Fruit fly (Drosophila melanogaster) whole organism, embryonic: Measurements from ENCODE around the gene trx.

Experiments
- Blimp-1 ChIP-seq: fragments of 200-800 bp; sonication (Bioruptor generic); optimal IDR thresholded peaks from 3 replicates; lab custom pipeline; 2018; ENCODE audit warnings: missing biosample characterization, missing genetic modification characterization, mild to moderate bottlenecking, moderate library complexity, missing genetic modification reagents
- CG11695 ChIP-seq: fragments of 200-800 bp; sonication (Bioruptor generic); IDR thresholded peaks from 3 replicates; pipeline ENCODE4 v1.3.6; 2022; ENCODE audit warnings: missing biosample characterization, missing genetic modification characterization
- CG13296 ChIP-seq: fragments of 200-800 bp; sonication (Bioruptor generic); optimal IDR thresholded peaks from 3 replicates; lab custom pipeline; 2018; ENCODE audit warnings: missing biosample characterization, mild to moderate bottlenecking, missing genetic modification characterization
- CG13624 ChIP-seq: fragments of 200-800 bp; sonication (Bioruptor generic); optimal IDR thresholded peaks from 2 replicates; lab custom pipeline; 2016; ENCODE audit warnings: missing biosample characterization, missing genetic modification characterization
- CG14667 ChIP-seq: fragments of 200-800 bp; sonication (Bioruptor generic); IDR thresholded peaks from 2 replicates; pipeline ENCODE4 v1.3.6; 2022; ENCODE audit warnings: missing biosample characterization, missing genetic modification characterization
- CG14965 ChIP-seq: fragments of 200-800 bp; sonication (Bioruptor generic); optimal IDR thresholded peaks from 2 replicates; lab custom pipeline; 2016; ENCODE audit warnings: missing biosample characterization, missing genetic modification characterization, borderline replicate concordance
- CG15011 ChIP-seq: fragments of 200-800 bp; sonication (Bioruptor generic); optimal IDR thresholded peaks from 3 replicates; lab custom pipeline; 2018; ENCODE audit warnings: missing biosample characterization, mild to moderate bottlenecking, missing genetic modification characterization
- CG1603 ChIP-seq: fragments of 200-800 bp; sonication (Bioruptor generic); optimal IDR thresholded peaks from 2 replicates; lab custom pipeline; 2019; ENCODE audit warnings: missing biosample characterization, mild to moderate bottlenecking, missing genetic modification characterization, moderate library complexity
- CG16863 ChIP-seq: fragments of 200-800 bp; sonication (Bioruptor generic); optimal IDR thresholded peaks from 3 replicates; lab custom pipeline; 2016; ENCODE audit warnings: missing biosample characterization, missing genetic modification characterization
- CG17328 ChIP-seq: fragments of 200-800 bp; sonication (Bioruptor generic); IDR thresholded peaks from 2 replicates; pipeline ENCODE4 v1.3.6; 2022; ENCODE audit warnings: missing biosample characterization, missing genetic modification characterization
- CG17568 ChIP-seq: fragments of 200-800 bp; sonication (Bioruptor generic); optimal IDR thresholded peaks from 2 replicates; lab custom pipeline; 2018; ENCODE audit warnings: missing biosample characterization, mild to moderate bottlenecking, missing genetic modification characterization, moderate library complexity
- CG18619 ChIP-seq: fragments of 200-800 bp; sonication (Bioruptor generic); optimal IDR thresholded peaks from 3 replicates; lab custom pipeline; 2017; ENCODE audit warnings: missing biosample characterization, mild to moderate bottlenecking, missing genetic modification characterization
- CG31388 ChIP-seq: fragments of 200-800 bp; sonication (Bioruptor generic); optimal IDR thresholded peaks from 2 replicates; lab custom pipeline; 2016; ENCODE audit warnings: missing biosample characterization, missing genetic modification characterization
- CG3407 ChIP-seq: fragments of 200-800 bp; sonication (Bioruptor generic); optimal IDR thresholded peaks from 2 replicates; lab custom pipeline; 2018; ENCODE audit warnings: missing biosample characterization, mild to moderate bottlenecking, missing genetic modification characterization
- CG4854 ChIP-seq: fragments of 200-800 bp; sonication (Bioruptor generic); optimal IDR thresholded peaks from 2 replicates; lab custom pipeline; 2016; ENCODE audit warnings: missing biosample characterization, missing genetic modification characterization, inconsistent platforms
- CG5245 ChIP-seq: fragments of 200-800 bp; sonication (Bioruptor generic); optimal IDR thresholded peaks from 3 replicates; lab custom pipeline; 2016; ENCODE audit warnings: missing biosample characterization, missing genetic modification characterization
- CG7357 ChIP-seq: fragments of 200-800 bp; sonication (Bioruptor generic); IDR thresholded peaks from 3 replicates; pipeline ENCODE4 v1.3.6; 2022; ENCODE audit warnings: missing biosample characterization, missing genetic modification characterization
- CG9215 ChIP-seq: fragments of 200-800 bp; sonication (Bioruptor generic); IDR thresholded peaks from 2 replicates; pipeline ENCODE4 v1.3.6; 2022; ENCODE audit warnings: missing biosample characterization, missing genetic modification characterization
- Deaf1 ChIP-seq: fragments of 200-800 bp; optimal IDR thresholded peaks from 3 replicates; lab custom pipeline; 2019; ENCODE audit warnings: missing biosample characterization, mild to moderate bottlenecking, missing genetic modification characterization, moderate library complexity
- Dfd ChIP-seq, 2 experiments: fragments of >200 bp; optimal IDR thresholded peaks; 2 replicates each; lab custom pipeline; 2017; ENCODE audit warnings: missing biosample characterization in 2 of 2, missing genetic modification characterization in 2 of 2
- Dref ChIP-seq: fragments of 200-800 bp; sonication (Bioruptor generic); IDR thresholded peaks from 2 replicates; pipeline ENCODE4 v1.3.6; 2022; ENCODE audit warnings: missing biosample characterization, missing genetic modification characterization
- Fer1 ChIP-seq: fragments of 200-800 bp; sonication (Bioruptor generic); optimal IDR thresholded peaks from 2 replicates; lab custom pipeline; 2017; ENCODE audit warnings: missing biosample characterization, mild to moderate bottlenecking, missing genetic modification characterization
- Fer3 ChIP-seq: fragments of 200-800 bp; sonication (Bioruptor generic); optimal IDR thresholded peaks from 2 replicates; lab custom pipeline; 2018; ENCODE audit warnings: missing biosample characterization, mild to moderate bottlenecking, missing genetic modification characterization, moderate library complexity
- HHEX ChIP-seq: fragments of 200-800 bp; sonication (Bioruptor generic); optimal IDR thresholded peaks from 3 replicates; lab custom pipeline; 2017; ENCODE audit warnings: missing biosample characterization, mild to moderate bottlenecking, missing genetic modification characterization, missing genetic modification reagents
- Lpt ChIP-seq: fragments of >200 bp; optimal IDR thresholded peaks from 2 replicates; lab custom pipeline; 2018; ENCODE audit warnings: missing biosample characterization, missing genetic modification characterization
- MESR4 ChIP-seq: fragments of 200-800 bp; sonication (Bioruptor generic); optimal IDR thresholded peaks from 2 replicates; lab custom pipeline; 2018; ENCODE audit warnings: missing biosample characterization, mild to moderate bottlenecking, missing genetic modification characterization, moderate library complexity
- NK7.1 ChIP-seq: fragments of 200-800 bp; sonication (Bioruptor generic); optimal IDR thresholded peaks from 3 replicates; lab custom pipeline; 2016; ENCODE audit warnings: missing biosample characterization, missing genetic modification characterization
- Oaz ChIP-seq: fragments of 200-800 bp; sonication (Bioruptor generic); IDR thresholded peaks from 2 replicates; pipeline ENCODE4 v1.3.6; 2022; ENCODE audit warnings: missing biosample characterization, missing genetic modification characterization
- Ptx1 ChIP-seq: fragments of 200-800 bp; sonication (Bioruptor generic); IDR thresholded peaks from 2 replicates; pipeline ENCODE4 v1.3.6; 2022; ENCODE audit warnings: missing biosample characterization, missing genetic modification characterization
- Rfx ChIP-seq: fragments of 200-800 bp; sonication (Bioruptor generic); IDR thresholded peaks from 2 replicates; pipeline ENCODE4 v1.3.6; 2022; ENCODE audit warnings: missing biosample characterization, missing genetic modification characterization
- Six4 ChIP-seq: fragments of 200-800 bp; sonication (Bioruptor generic); optimal IDR thresholded peaks from 2 replicates; lab custom pipeline; 2016; ENCODE audit warnings: missing biosample characterization, missing genetic modification characterization
- TFAM ChIP-seq: fragments of 200-800 bp; sonication (Bioruptor generic); optimal IDR thresholded peaks from 2 replicates; lab custom pipeline; 2017; ENCODE audit warnings: missing biosample characterization, missing genetic modification characterization, inconsistent platforms
- az2 ChIP-seq: fragments of 200-800 bp; sonication (Bioruptor generic); optimal IDR thresholded peaks from 3 replicates; lab custom pipeline; 2016; ENCODE audit warnings: missing biosample characterization, missing genetic modification characterization
- bcd ChIP-seq: fragments of 200-800 bp; sonication (Bioruptor generic); optimal IDR thresholded peaks from 2 replicates; lab custom pipeline; 2017; ENCODE audit warnings: missing biosample characterization, mild to moderate bottlenecking, missing genetic modification characterization
- caup ChIP-seq: fragments of 200-800 bp; sonication (Bioruptor generic); optimal IDR thresholded peaks from 3 replicates; lab custom pipeline; 2017; ENCODE audit warnings: missing biosample characterization, mild to moderate bottlenecking, missing genetic modification characterization, moderate library complexity; ENCODE audit not compliant: severe bottlenecking
- chinmo ChIP-seq: fragments of 200-800 bp; sonication (Bioruptor generic); IDR thresholded peaks from 4 replicates; pipeline ENCODE4 v1.3.6; 2022; ENCODE audit warnings: missing biosample characterization, missing genetic modification characterization; ENCODE audit not compliant: partially characterized antibody
- cwo ChIP-seq: fragments of 200-800 bp; sonication (Bioruptor generic); optimal IDR thresholded peaks from 3 replicates; lab custom pipeline; 2017; ENCODE audit warnings: missing biosample characterization, missing genetic modification characterization, mild to moderate bottlenecking, moderate library complexity, missing genetic modification reagents
- exex ChIP-seq: fragments of 200-800 bp; sonication (Bioruptor generic); optimal IDR thresholded peaks from 4 replicates; lab custom pipeline; 2018; ENCODE audit warnings: missing biosample characterization, mild to moderate bottlenecking, missing genetic modification characterization, moderate library complexity
- mam ChIP-seq: fragments of 200-800 bp; sonication (Bioruptor generic); optimal IDR thresholded peaks from 3 replicates; lab custom pipeline; 2016; ENCODE audit warnings: missing biosample characterization, missing genetic modification characterization
- mirr ChIP-seq: fragments of 200-800 bp; sonication (Bioruptor generic); optimal IDR thresholded peaks from 3 replicates; lab custom pipeline; 2018; ENCODE audit warnings: missing biosample characterization, mild to moderate bottlenecking, missing genetic modification characterization
- sd ChIP-seq: fragments of 200-800 bp; sonication (Bioruptor generic); optimal IDR thresholded peaks from 3 replicates; lab custom pipeline; 2018; ENCODE audit warnings: missing biosample characterization, mild to moderate bottlenecking, missing genetic modification characterization, moderate library complexity
- sens ChIP-seq: fragments of 200-800 bp; sonication (Bioruptor generic); peaks from one replicate; lab custom pipeline; 2016; ENCODE audit warnings: missing biosample characterization, missing genetic modification characterization
- sens-2 ChIP-seq: fragments of 200-800 bp; sonication (Bioruptor generic); IDR thresholded peaks from 2 replicates; pipeline ENCODE4 v1.3.6; 2022; ENCODE audit warnings: missing biosample characterization, missing genetic modification characterization
- sim ChIP-seq: fragments of 200-800 bp; sonication (Bioruptor generic); IDR thresholded peaks from 2 replicates; pipeline ENCODE4 v1.3.6; 2022; ENCODE audit warnings: missing biosample characterization, missing genetic modification characterization
- sisA ChIP-seq: fragments of 200-800 bp; sonication (Bioruptor generic); IDR thresholded peaks from 2 replicates; pipeline ENCODE4 v1.3.6; 2022; ENCODE audit warnings: missing biosample characterization, missing genetic modification characterization
- sug ChIP-seq: fragments of 200-800 bp; optimal IDR thresholded peaks from 2 replicates; lab custom pipeline; 2019; ENCODE audit warnings: missing biosample characterization, mild to moderate bottlenecking, missing genetic modification characterization, moderate library complexity
- toy ChIP-seq: fragments of 200-800 bp; sonication (Bioruptor generic); IDR thresholded peaks from 2 replicates; pipeline ENCODE4 v1.3.6; 2022; ENCODE audit warnings: missing biosample characterization, missing genetic modification characterization
- wdn ChIP-seq: fragments of 200-800 bp; sonication (Bioruptor generic); IDR thresholded peaks from 2 replicates; pipeline ENCODE4 v1.3.6; 2022; ENCODE audit warnings: missing biosample characterization, missing genetic modification characterization

trx gene

DNA sequence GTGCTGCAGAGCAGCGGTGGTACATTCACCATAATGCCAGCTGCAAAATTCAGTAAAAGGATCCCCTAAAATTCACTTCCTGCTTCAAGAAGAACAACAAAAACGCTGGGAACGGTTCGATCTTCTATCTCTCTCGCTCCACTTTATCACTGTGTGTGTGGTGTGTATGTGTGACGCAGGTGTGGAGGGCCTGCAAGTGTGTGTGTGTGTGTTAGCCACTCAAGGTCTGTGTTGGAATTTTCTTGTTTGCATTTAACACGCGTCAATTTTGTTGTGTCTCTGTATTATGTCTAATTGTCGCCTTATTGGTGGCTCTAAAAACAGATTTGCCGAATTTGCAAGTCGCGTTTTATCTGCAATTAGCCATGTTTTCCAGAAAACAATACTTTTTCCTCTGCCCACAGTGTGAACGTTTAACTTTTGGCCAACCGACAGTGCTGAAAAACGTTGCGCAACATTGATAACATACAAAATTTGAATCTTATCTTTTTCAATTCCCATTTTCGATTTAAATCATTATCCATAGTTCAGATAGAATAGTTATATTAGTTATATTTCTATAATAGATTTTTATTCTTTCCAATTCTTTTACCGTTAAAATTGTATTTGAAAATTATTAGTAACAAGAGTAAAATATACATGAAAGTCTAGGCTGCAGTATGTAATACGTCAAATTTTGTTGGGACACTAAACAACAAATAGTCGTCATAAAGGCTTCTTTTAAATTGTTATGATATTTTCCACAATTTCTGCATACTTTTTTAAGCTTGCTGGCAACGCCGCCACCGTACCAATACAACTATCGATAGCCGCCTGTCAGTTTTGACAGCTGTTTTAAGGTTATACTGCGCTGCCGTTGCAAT is 39.8 kb upstream of the trx start, which contains the start of the genes Afti and ATPsynE (continued):
- TF ChIP-seq CG9215 (GFP tag; lab: Robert Waterston, UW) (peak; percentile 64), sug (tag; lab: Kevin White, UChicago) (peak; percentile 56), Fer3 (tag; lab: Kevin White, UChicago) (peak; percentile 65), CG17568 (GFP tag; lab: Kevin White, UChicago) (no peak), caup (GFP tag; lab: Kevin White, UChicago) (peak; percentile 64), CG17328 (GFP tag; lab: Robert Waterston, UW) (peak; percentile 51), Ptx1 (peak; percentile 72), Dref (peak; percentile 82), CG14965 (GFP tag; lab: Kevin White, UChicago) (no peak), mirr (GFP tag; lab: Kevin White, UChicago) (peak; percentile 46), az2 (GFP tag; lab: Kevin White, UChicago) (peak; percentile 68), chinmo (GFP tag; lab: Robert Waterston, UW) (no peak), Oaz (GFP tag; lab: Robert Waterston, UW) (0 out of 2 replicates have a peak, but pooled peaks have one; percentile 11), Six4 (GFP tag; lab: Kevin White, UChicago) (peak; percentile 55), mam (GFP tag; lab: Kevin White, UChicago) (peak; percentile 75), bcd (GFP tag; lab: Kevin White, UChicago) (peak; percentile 72), CG5245 (peak; percentile 34), sim (GFP tag; lab: Robert Waterston, UW) (no peak), sens-2 (no peak), CG11695 (GFP tag; lab: Robert Waterston, UW) (0 out of 3 replicates have a peak, but pooled peaks have one; percentile 50), CG1603 (tag; lab: Kevin White, UChicago) (peak; percentile 67), CG13624 (GFP tag; lab: Kevin White, UChicago) (peak; percentile 66), CG15011 (GFP tag; lab: Kevin White, UChicago) (no peak), cwo (GFP tag; lab: Kevin White, UChicago) (no peak), CG7357 (peak; percentile 83), Rfx (GFP tag; lab: Robert Waterston, UW) (peak; percentile 87), Blimp-1 (no peak), CG16863 (peak; percentile 52), toy (0 out of 2 replicates have a peak, but pooled peaks have one; percentile 25), exex (tag; lab: Kevin White, UChicago) (no peak), MESR4 (peak; percentile 93), CG31388 (GFP tag; lab: Kevin White, UChicago) (peak; percentile 49), sisA (peak; percentile 76), CG3407 (no peak), CG4854 (GFP tag; lab: Kevin White, UChicago) (peak; percentile 57), CG13296 (peak; percentile 73), Deaf1 (tag; lab: Kevin White, UChicago) (no peak), sd (tag; lab: Kevin White, UChicago) (peak; percentile 79), wdn (GFP tag; lab: Robert Waterston, UW) (peak; percentile 37; the same call in 1 of the 2 replicates), HHEX (GFP tag; lab: Kevin White, UChicago) (peak; percentile 41), TFAM (GFP tag; lab: Kevin White, UChicago) (no peak), Fer1 (peak; percentile 36), CG18619 (GFP tag; lab: Kevin White, UChicago) (peak; percentile 57), sens (GFP tag; lab: Kevin White, UChicago) (peak; percentile 84), CG14667 (GFP tag; lab: Robert Waterston, UW) (peak; percentile 59), Dfd (GFP tag; optimal IDR thresholded peaks at IDR 0.05; lab: Kevin White, UChicago) (no peak), NK7.1 (GFP tag; lab: Kevin White, UChicago) (no peak), Lpt (GFP tag; lab: Kevin White, UChicago) (no peak)
